Worm (Caenorhabditis elegans): ENCODE results near the gene sod-4.

- TF ChIP-seq dpl-1 (GFP tag; optimal IDR thresholded peaks at IDR 0.05) (no peak), T26A5.8 (tag; optimal IDR thresholded peaks at IDR 0.05) (no peak), ceh-79 (tag; optimal IDR thresholded peaks at IDR 0.05) (no peak), ztf-22 (GFP tag; optimal IDR thresholded peaks at IDR 0.05) (no peak), hmg-20 (GFP tag; IDR thresholded peaks at IDR 0.05) (no peak), ceh-58 (GFP tag; IDR thresholded peaks at IDR 0.05) (no peak), let-526 (GFP tag; IDR thresholded peaks at IDR 0.05) (no peak)
Observed at ce11 chrIII:9471996-9472395, 28.2 kb downstream of the sod-4 start.

All from whole organism, young adult.